Fruit fly (Drosophila melanogaster): ENCODE measurements around the gene lmgB.

The lmgB gene

DNA sequence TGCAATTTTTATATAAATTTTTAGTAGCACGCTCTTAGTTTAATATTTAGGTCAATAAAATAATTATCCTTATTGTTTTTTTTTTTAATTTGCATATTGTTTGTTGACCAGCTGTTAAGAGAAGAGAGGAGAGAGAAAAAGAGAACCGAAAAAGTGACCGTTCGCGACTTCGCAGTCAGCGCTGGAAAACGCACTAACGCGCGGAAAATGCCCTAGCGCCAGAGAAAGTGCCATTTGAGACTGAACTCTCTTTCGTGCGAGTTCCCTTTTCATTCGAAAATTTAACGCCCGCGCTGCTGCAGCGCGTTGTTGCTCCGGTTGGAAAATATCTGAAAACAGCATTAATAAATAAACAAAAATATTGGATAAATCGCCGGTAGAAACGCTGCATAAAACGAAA is 14.7 kb upstream of the lmgB start (continued):
- no peak for TF ChIP-seq maf-S (GFP tag; optimal IDR thresholded peaks at IDR 0.05)
- no peak for TF ChIP-seq CG14965 (GFP tag; optimal IDR thresholded peaks at IDR 0.05; ENCODE audit: borderline replicate concordance)
- TF ChIP-seq dati (GFP tag; IDR thresholded peaks at IDR 0.05) = no peak
- no peak for TF ChIP-seq da (GFP tag; optimal IDR thresholded peaks at IDR 0.05)
- peak; percentile 10; the same call in 1 of the 3 replicates for TF ChIP-seq zfh1 (GFP tag; IDR thresholded peaks at IDR 0.05)
- no peak for TF ChIP-seq danr (GFP tag; IDR thresholded peaks at IDR 0.05)
- no peak for TF ChIP-seq so (GFP tag; IDR thresholded peaks at IDR 0.05)
- no peak for TF ChIP-seq CG14860 (GFP tag; IDR thresholded peaks at IDR 0.05; ENCODE audit: partially characterized antibody)
- TF ChIP-seq fd102C (GFP tag; optimal IDR thresholded peaks at IDR 0.05) = no peak
- TF ChIP-seq HmgZ (tag; optimal IDR thresholded peaks at IDR 0.05) = peak; percentile 31
- peak; percentile 53 for TF ChIP-seq CG8924 (tag; optimal IDR thresholded peaks at IDR 0.05)
- TF ChIP-seq CG16863 (GFP tag; optimal IDR thresholded peaks at IDR 0.05) = no peak
- TF ChIP-seq Ets97D (GFP tag; optimal IDR thresholded peaks at IDR 0.05) = peak; percentile 2
- peak; percentile 59 for TF ChIP-seq CG10431 (GFP tag; optimal IDR thresholded peaks at IDR 0.05)
- TF ChIP-seq Xrp1 (GFP tag; IDR thresholded peaks at IDR 0.05) = no peak
- peak; percentile 80; the same call in 2 of the 3 replicates for TF ChIP-seq ci (GFP tag; IDR thresholded peaks at IDR 0.05)
- TF ChIP-seq CG7839 (tag; optimal IDR thresholded peaks at IDR 0.05) = no peak
- TF ChIP-seq row (GFP tag; IDR thresholded peaks at IDR 0.05) = peak; percentile 34; the same call in 1 of the 3 replicates
- TF ChIP-seq CG6175 (GFP tag; IDR thresholded peaks at IDR 0.05) = no peak
- TF ChIP-seq CG12391 (tag; optimal IDR thresholded peaks at IDR 0.05) = peak; percentile 23
- TF ChIP-seq CG34224 (GFP tag; IDR thresholded peaks at IDR 0.05; ENCODE audit: partially characterized antibody) = peak; percentile 34; the same call in 2 of the 3 replicates
- no peak for TF ChIP-seq sob (GFP tag; IDR thresholded peaks at IDR 0.05)
- no peak for TF ChIP-seq mirr (GFP tag; optimal IDR thresholded peaks at IDR 0.05)
- no peak for TF ChIP-seq Optix (GFP tag; IDR thresholded peaks at IDR 0.05)
- peak; percentile 71 for TF ChIP-seq CG9797 (GFP tag; optimal IDR thresholded peaks at IDR 0.05)
- no peak for TF ChIP-seq gce (GFP tag; IDR thresholded peaks at IDR 0.05)
- TF ChIP-seq CG7786 (GFP tag; optimal IDR thresholded peaks at IDR 0.05) = no peak
- peak; percentile 3 for TF ChIP-seq CG4617 (GFP tag; optimal IDR thresholded peaks at IDR 0.05; ENCODE audit: borderline replicate concordance)
- no peak for TF ChIP-seq CG4360 (GFP tag; IDR thresholded peaks at IDR 0.05)
- TF ChIP-seq Mes4 (GFP tag; optimal IDR thresholded peaks at IDR 0.05) = peak; percentile 20
- TF ChIP-seq CG11560 (tag; IDR thresholded peaks at IDR 0.05) = no peak
- peak; percentile 18 for TF ChIP-seq sug (tag; optimal IDR thresholded peaks at IDR 0.05)
- no peak for TF ChIP-seq Ets65A (GFP tag)
- TF ChIP-seq insv (GFP tag; optimal IDR thresholded peaks at IDR 0.05) = peak in 1 of 2 experiments; percentile 25
- TF ChIP-seq Awh (GFP tag; IDR thresholded peaks at IDR 0.05) = no peak
- no peak for TF ChIP-seq pita (GFP tag; optimal IDR thresholded peaks at IDR 0.05)
- TF ChIP-seq CG5953 (GFP tag; IDR thresholded peaks at IDR 0.05) = no peak
- TF ChIP-seq jigr1 (GFP tag; IDR thresholded peaks at IDR 0.05) = no peak
- TF ChIP-seq unc-4 (GFP tag; IDR thresholded peaks at IDR 0.05; ENCODE audit: partially characterized antibody) = 0 out of 2 replicates have a peak, but pooled peaks have one; percentile 21
- peak; percentile 22 for TF ChIP-seq CG2712 (tag; optimal IDR thresholded peaks at IDR 0.05)
- TF ChIP-seq CG10209 (GFP tag; optimal IDR thresholded peaks at IDR 0.05) = no peak
- no peak for TF ChIP-seq CG3838 (GFP tag; optimal IDR thresholded peaks at IDR 0.05)
- no peak for TF ChIP-seq cad (GFP tag; optimal IDR thresholded peaks at IDR 0.05)
- TF ChIP-seq CG30431 (GFP tag; optimal IDR thresholded peaks at IDR 0.05) = no peak
- peak; percentile 41 for TF ChIP-seq CG33557 (GFP tag; optimal IDR thresholded peaks at IDR 0.05)
- TF ChIP-seq CG32772 (GFP tag; IDR thresholded peaks at IDR 0.05) = no peak
- no peak for TF ChIP-seq ftz-f1 (GFP tag; optimal IDR thresholded peaks at IDR 0.05)
- peak; percentile 2 for TF ChIP-seq Dek (tag; optimal IDR thresholded peaks at IDR 0.05)
- TF ChIP-seq toy (GFP tag; IDR thresholded peaks at IDR 0.05) = no peak
- TF ChIP-seq CG17361 (GFP tag; IDR thresholded peaks at IDR 0.05) = no peak
- no peak for TF ChIP-seq nau (GFP tag; optimal IDR thresholded peaks at IDR 0.05)
- peak; percentile 14; the same call in 1 of the 2 replicates for TF ChIP-seq CG14014 (GFP tag; IDR thresholded peaks at IDR 0.05)
